Worm (Caenorhabditis elegans): ENCODE data around the gene clec-252.

clec-252 gene

DNA sequence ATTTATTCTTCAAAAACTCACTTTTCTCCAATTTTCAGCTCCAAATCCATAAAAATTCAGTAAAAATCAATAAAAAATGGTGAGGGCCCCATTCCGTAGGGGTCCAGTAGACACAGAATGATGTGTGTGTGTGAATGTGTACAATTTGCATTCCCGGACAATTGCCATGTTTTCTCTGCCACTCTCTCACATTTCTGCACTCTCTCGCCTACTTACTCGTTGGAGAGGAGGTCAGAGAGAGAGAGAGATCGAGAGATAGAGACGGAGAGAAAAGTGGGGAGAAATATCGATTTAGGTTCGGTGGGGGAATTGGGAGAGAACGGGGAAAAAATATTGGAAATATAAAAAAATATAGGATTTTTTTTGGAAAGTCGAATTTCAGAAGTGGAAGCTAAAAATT lies 25.0 kb downstream of the clec-252 start (continued):
- TF ChIP-seq nhr-43 (tag; optimal IDR thresholded peaks at IDR 0.05; ENCODE audit: poor library complexity, severe bottlenecking) (no peak), ZK546.5 (tag; optimal IDR thresholded peaks at IDR 0.05) (no peak), pqm-1 (tag; optimal IDR thresholded peaks at IDR 0.05) (peak; percentile 79), egl-27 (tag; optimal IDR thresholded peaks at IDR 0.05) (no peak), ceh-28 (tag; optimal IDR thresholded peaks at IDR 0.05) (peak; percentile 98), daf-12 (tag; optimal IDR thresholded peaks at IDR 0.05) (no peak), lsy-12 (tag; optimal IDR thresholded peaks at IDR 0.05) (no peak), zag-1 (tag; optimal IDR thresholded peaks at IDR 0.05) (no peak), nhr-77 (tag; optimal IDR thresholded peaks at IDR 0.05) (no peak), nhr-237 (tag; optimal IDR thresholded peaks at IDR 0.05) (no peak), aly-2 (tag; optimal IDR thresholded peaks at IDR 0.05) (no peak)

DNA sequence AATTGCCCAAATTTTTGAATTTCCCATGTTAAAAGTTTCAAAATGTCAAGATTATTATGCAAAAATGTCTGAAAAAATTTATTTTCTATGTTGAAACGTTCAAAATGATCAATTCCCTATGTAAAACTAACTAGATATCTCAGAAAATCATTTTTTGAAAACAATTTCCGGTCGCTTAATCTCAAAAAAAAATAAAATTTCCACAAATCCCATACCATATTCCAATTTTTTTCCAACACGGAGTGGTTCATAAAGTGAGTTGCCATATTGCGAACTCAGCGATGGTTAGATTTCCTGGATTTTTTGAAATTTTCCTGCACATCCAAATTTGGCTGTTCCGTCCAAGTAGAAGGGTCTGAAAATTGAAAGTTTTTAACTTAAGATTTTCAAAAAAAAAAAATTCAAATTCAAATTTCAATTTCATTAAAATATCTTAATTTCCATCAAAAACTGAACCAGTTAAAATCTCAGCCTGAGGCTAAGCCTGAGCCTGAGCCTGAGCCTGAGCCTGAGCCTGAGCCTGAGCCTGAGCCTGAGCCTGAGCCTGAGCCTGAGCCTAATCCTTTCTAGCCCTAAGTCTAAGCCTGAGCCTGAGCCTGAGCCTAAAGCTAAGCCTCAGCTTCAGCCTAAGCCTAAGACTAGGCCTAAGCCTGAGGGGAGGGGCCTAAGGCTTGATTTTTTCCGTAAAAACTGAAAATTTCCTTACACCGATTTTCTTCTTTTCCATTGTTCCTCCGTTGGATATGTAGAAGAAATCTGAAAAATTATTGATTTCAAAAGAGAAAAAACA lies 25.9 kb downstream of the clec-252 start:
- no peak for TF ChIP-seq fos-1 (tag; optimal IDR thresholded peaks at IDR 0.05)
- TF ChIP-seq hmg-11 (tag; optimal IDR thresholded peaks at IDR 0.05), result peak; percentile 15

DNA sequence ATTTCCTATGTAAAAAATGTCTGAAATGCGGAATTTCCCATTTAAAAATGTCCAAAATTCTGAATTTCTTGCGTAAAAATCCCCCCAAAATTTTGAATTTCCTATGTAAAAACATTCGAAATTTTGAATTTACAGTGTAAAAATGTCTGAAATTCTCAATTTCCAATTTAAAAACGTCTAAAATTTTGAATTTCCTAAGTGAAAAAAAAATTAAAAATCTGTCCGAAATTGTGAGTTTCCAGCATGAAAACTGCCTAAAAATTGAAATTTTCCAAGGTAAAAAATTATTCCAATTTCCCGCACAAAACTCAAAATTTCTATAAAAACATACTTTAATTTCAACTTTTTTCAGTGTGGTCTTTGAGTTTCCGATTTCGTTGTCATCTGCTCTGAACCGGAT lies 26.8 kb downstream of the clec-252 start:
- TF ChIP-seq eor-1 (tag; optimal IDR thresholded peaks at IDR 0.05) (no peak), lsy-12 (tag; optimal IDR thresholded peaks at IDR 0.05) (no peak), fkh-2 (tag; optimal IDR thresholded peaks at IDR 0.05) (no peak), ztf-11 (tag; optimal IDR thresholded peaks at IDR 0.05) (no peak), elt-3 (tag; optimal IDR thresholded peaks at IDR 0.05) (no peak), pqm-1 (tag; optimal IDR thresholded peaks at IDR 0.05) (no peak), fos-1 (tag; optimal IDR thresholded peaks at IDR 0.05) (no peak), pha-4 (tag; optimal IDR thresholded peaks at IDR 0.05) (no peak), ZK546.5 (tag; optimal IDR thresholded peaks at IDR 0.05) (no peak), lin-39 (tag; optimal IDR thresholded peaks at IDR 0.05) (no peak), nhr-28 (tag; optimal IDR thresholded peaks at IDR 0.05) (no peak), elt-2 (tag; optimal IDR thresholded peaks at IDR 0.05) (no peak), daf-12 (tag; optimal IDR thresholded peaks at IDR 0.05) (no peak), nhr-23 (tag; optimal IDR thresholded peaks at IDR 0.05) (no peak), nhr-76 (tag; optimal IDR thresholded peaks at IDR 0.05) (no peak), ztf-4 (tag; optimal IDR thresholded peaks at IDR 0.05) (no peak), nhr-237 (tag; optimal IDR thresholded peaks at IDR 0.05) (no peak), zag-1 (tag; optimal IDR thresholded peaks at IDR 0.05) (no peak), ama-1 (optimal IDR thresholded peaks at IDR 0.05) (no peak), unc-62 (GFP tag; optimal IDR thresholded peaks at IDR 0.05) (no peak)

DNA sequence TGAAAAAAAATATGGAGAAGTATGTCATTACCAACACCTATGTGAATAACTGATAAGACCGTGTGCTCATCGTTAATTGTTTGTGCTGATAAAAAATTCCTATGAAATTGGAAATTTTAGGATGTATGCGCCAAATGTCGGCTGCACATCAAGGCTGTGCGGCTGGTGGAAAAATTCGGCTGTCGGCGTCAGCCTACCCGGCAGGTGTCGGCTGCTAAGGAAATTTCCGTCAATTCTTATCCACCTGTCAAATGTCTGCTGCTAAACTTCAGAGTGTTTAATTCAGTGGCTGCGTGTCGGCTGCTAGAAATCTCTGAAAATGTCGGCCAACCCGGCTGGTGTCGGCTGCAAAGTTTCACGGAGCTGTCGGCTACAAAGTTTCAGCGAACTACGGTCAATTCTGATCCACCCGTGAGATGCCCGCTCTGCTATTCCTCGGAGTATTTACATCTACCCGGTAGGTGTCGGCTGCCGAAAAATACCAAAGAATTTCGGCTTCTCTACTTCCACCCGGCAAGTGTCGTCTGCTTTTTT lies 28.6 kb downstream of the clec-252 start, which contains the start of gene Y17D7C.2:
Gene Y17D7C.2 (minus strand): TSS at position 32 of the 534 bp plus-strand sequence.
- TF ChIP-seq mml-1 (tag; optimal IDR thresholded peaks at IDR 0.05), result no peak
- TF ChIP-seq lin-15B (tag; optimal IDR thresholded peaks at IDR 0.05), result no peak
- no peak for TF ChIP-seq ama-1 (optimal IDR thresholded peaks at IDR 0.05)
- peak; percentile 72 for TF ChIP-seq elt-2 (tag; optimal IDR thresholded peaks at IDR 0.05)
- TF ChIP-seq fos-1 (tag; optimal IDR thresholded peaks at IDR 0.05), result no peak
- TF ChIP-seq pha-4 (tag; optimal IDR thresholded peaks at IDR 0.05), result peak; percentile 4

DNA sequence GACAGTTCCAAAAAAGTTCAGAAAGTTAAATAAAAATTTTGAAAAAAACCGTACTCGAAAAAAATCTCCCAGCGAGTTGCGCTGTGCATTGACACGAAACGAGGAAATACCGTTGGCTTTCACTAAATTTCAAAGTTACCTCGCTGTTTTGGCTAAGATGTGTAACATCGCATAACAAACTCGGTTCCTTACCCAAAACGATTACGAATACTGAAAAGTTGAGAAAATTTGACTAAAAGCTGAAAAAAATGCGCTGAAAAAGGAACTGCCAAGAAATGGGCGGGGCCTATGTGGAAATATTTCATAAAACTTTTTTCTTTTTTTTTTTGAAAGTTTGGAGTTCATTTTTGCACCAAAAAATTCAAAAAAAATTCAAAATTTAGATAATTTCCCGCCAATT lies 29.2 kb downstream of the clec-252 start:
- TF ChIP-seq nhr-67 (tag; optimal IDR thresholded peaks at IDR 0.05) (no peak), ceh-9 (tag; optimal IDR thresholded peaks at IDR 0.05) (no peak), R02D3.7 (tag; optimal IDR thresholded peaks at IDR 0.05) (no peak), nhr-25 (tag; optimal IDR thresholded peaks at IDR 0.05) (no peak), unc-62 (GFP tag; optimal IDR thresholded peaks at IDR 0.05) (no peak), ztf-4 (tag; optimal IDR thresholded peaks at IDR 0.05) (no peak), nhr-12 (tag; optimal IDR thresholded peaks at IDR 0.05) (no peak), nhr-76 (tag; optimal IDR thresholded peaks at IDR 0.05) (no peak), eor-1 (tag; optimal IDR thresholded peaks at IDR 0.05) (no peak), unc-39 (tag; optimal IDR thresholded peaks at IDR 0.05) (no peak), ztf-11 (tag; optimal IDR thresholded peaks at IDR 0.05) (no peak), egl-27 (tag; optimal IDR thresholded peaks at IDR 0.05) (no peak)
